Fruit fly (Drosophila melanogaster) whole organism, wandering third instar larva: Measurements from ENCODE around the gene dib.
A peak's percentile ranks its signal among the peaks of the same experiment; 100 is the strongest.

ENCODE experiments used
- Abd-B ChIP-seq: fragments of >200 bp; optimal IDR thresholded peaks from 2 replicates; lab custom pipeline; 2017; ENCODE audit warnings: missing biosample characterization, missing genetic modification characterization
- CG32264 ChIP-seq: fragments of 200-800 bp; sonication (Bioruptor generic); optimal IDR thresholded peaks from 2 replicates; lab custom pipeline; 2016; ENCODE audit warnings: missing biosample characterization, missing genetic modification characterization
- CG9705 ChIP-seq: fragments of 200-800 bp; sonication (Bioruptor generic); optimal IDR thresholded peaks from 2 replicates; lab custom pipeline; 2018; ENCODE audit warnings: missing biosample characterization, mild to moderate bottlenecking, missing genetic modification characterization
- CrebA ChIP-seq: fragments of 200-800 bp; sonication (Bioruptor generic); optimal IDR thresholded peaks from 2 replicates; lab custom pipeline; 2016; ENCODE audit warnings: missing biosample characterization, mild to moderate bottlenecking, missing genetic modification characterization, borderline replicate concordance
- Dfd ChIP-seq: fragments of >200 bp; optimal IDR thresholded peaks from 2 replicates; lab custom pipeline; 2017; ENCODE audit warnings: missing biosample characterization, missing genetic modification characterization
- Dif ChIP-seq: fragments of 200-275, 200-300 bp; sonication (Bioruptor generic); optimal IDR thresholded peaks from 2 replicates; lab custom pipeline; 2018; ENCODE audit warnings: missing biosample characterization, missing genetic modification characterization; ENCODE audit not compliant: partially characterized antibody
- GATAd ChIP-seq: sonication (Bioruptor generic); optimal IDR thresholded peaks from 2 replicates; lab custom pipeline; 2016; ENCODE audit warnings: missing biosample characterization, missing genetic modification characterization
- HLH106 ChIP-seq: fragments of 200-800 bp; optimal IDR thresholded peaks from 3 replicates; lab custom pipeline; 2019; ENCODE audit warnings: missing biosample characterization, mild to moderate bottlenecking, missing genetic modification characterization, moderate library complexity
- Hnf4 ChIP-seq: fragments of 200-800 bp; sonication (Bioruptor generic); optimal IDR thresholded peaks from 2 replicates; lab custom pipeline; 2016; ENCODE audit warnings: missing biosample characterization, mild to moderate bottlenecking, missing genetic modification characterization
- Hr78 ChIP-seq: fragments of >200 bp; optimal IDR thresholded peaks from 2 replicates; lab custom pipeline; 2017; ENCODE audit warnings: missing biosample characterization, missing genetic modification characterization
- Hr83 ChIP-seq: fragments of 200-300 bp; sonication (Bioruptor generic); optimal IDR thresholded peaks from 2 replicates; lab custom pipeline; 2016; ENCODE audit warnings: missing biosample characterization, mild to moderate bottlenecking, missing genetic modification characterization, moderate library complexity; ENCODE audit not compliant: poor library complexity, severe bottlenecking
- Jra ChIP-seq: sonication (Bioruptor generic); optimal IDR thresholded peaks from 2 replicates; lab custom pipeline; 2016; ENCODE audit warnings: missing biosample characterization, missing genetic modification characterization
- Mio ChIP-seq: sonication (Bioruptor generic); optimal IDR thresholded peaks from 2 replicates; lab custom pipeline; 2016; ENCODE audit warnings: missing biosample characterization, missing genetic modification characterization
- Myc ChIP-seq: fragments of >200 bp; optimal IDR thresholded peaks from 2 replicates; lab custom pipeline; 2017
- N ChIP-seq: fragments of >200 bp; optimal IDR thresholded peaks from 2 replicates; lab custom pipeline; 2018; ENCODE audit warnings: missing biosample characterization, missing external identifiers, missing genetic modification characterization
- OdsH ChIP-seq: fragments of 200-800 bp; sonication (Bioruptor generic); optimal IDR thresholded peaks from 2 replicates; lab custom pipeline; 2016; ENCODE audit warnings: missing biosample characterization, mild to moderate bottlenecking, missing genetic modification characterization
- Rel ChIP-seq, 2 experiments: fragments of 200-800 bp; sonication (Bioruptor generic) in 1 of 2; optimal IDR thresholded peaks; 2 replicates in 1 of 2; 3 replicates in 1 of 2; lab custom pipeline; 2016 to 2019; ENCODE audit warnings: mild to moderate bottlenecking in 2 of 2, missing biosample characterization in 2 of 2, missing genetic modification characterization in 2 of 2, moderate library complexity in 1 of 2
- Sp1 ChIP-seq: fragments of 200-800 bp; sonication (Bioruptor generic); optimal IDR thresholded peaks from 3 replicates; lab custom pipeline; 2019; ENCODE audit warnings: missing biosample characterization, mild to moderate bottlenecking, missing genetic modification characterization, moderate library complexity
- Vsx2 ChIP-seq: fragments of 200-300, 225-300 bp; sonication (Bioruptor generic); optimal IDR thresholded peaks from 2 replicates; lab custom pipeline; 2018; ENCODE audit warnings: missing biosample characterization, missing genetic modification characterization; ENCODE audit not compliant: partially characterized antibody
- br ChIP-seq: fragments of 200-800 bp; sonication (Bioruptor generic); optimal IDR thresholded peaks from 2 replicates; lab custom pipeline; 2016; ENCODE audit warnings: missing biosample characterization, missing genetic modification characterization
- brk ChIP-seq: fragments of 200-800 bp; sonication (Bioruptor generic); optimal IDR thresholded peaks from 2 replicates; lab custom pipeline; 2016; ENCODE audit warnings: missing biosample characterization, mild to moderate bottlenecking, missing genetic modification characterization
- dl ChIP-seq, 2 experiments: fragments of 175-275, 200-275 bp in 1 of 2; fragments of 200-275 bp in 1 of 2; sonication (Bioruptor generic); optimal IDR thresholded peaks; lab custom pipeline; 2018; ENCODE audit warnings: mild to moderate bottlenecking in 2 of 2, missing biosample characterization in 2 of 2, missing genetic modification characterization in 2 of 2, moderate library complexity in 2 of 2; ENCODE audit not compliant: partially characterized antibody in 2 of 2, insufficient read depth in 1 of 2
- dmrt93B ChIP-seq: fragments of 200-800 bp; sonication (Bioruptor generic); optimal IDR thresholded peaks from 2 replicates; lab custom pipeline; 2018; ENCODE audit warnings: missing biosample characterization, mild to moderate bottlenecking, missing genetic modification characterization
- dsf ChIP-seq: sonication (Bioruptor generic); optimal IDR thresholded peaks from 2 replicates; lab custom pipeline; 2016; ENCODE audit warnings: missing biosample characterization, missing genetic modification characterization, borderline replicate concordance
- ey ChIP-seq: fragments of 200-800 bp; sonication (Bioruptor generic); optimal IDR thresholded peaks from 2 replicates; lab custom pipeline; 2016; ENCODE audit warnings: missing biosample characterization, missing genetic modification characterization
- foxo ChIP-seq, 2 experiments: fragments of 200-800 bp; sonication (Bioruptor generic); optimal IDR thresholded peaks; 2 replicates in 1 of 2; 3 replicates in 1 of 2; lab custom pipeline; 2016 to 2017; ENCODE audit warnings: missing biosample characterization in 2 of 2, missing genetic modification characterization in 2 of 2
- fru ChIP-seq: fragments of 200-800 bp; sonication (Bioruptor generic); optimal IDR thresholded peaks from 3 replicates; lab custom pipeline; 2016; ENCODE audit warnings: missing biosample characterization, mild to moderate bottlenecking, missing genetic modification characterization
- h ChIP-seq: fragments of 200-800 bp; sonication (Bioruptor generic); optimal IDR thresholded peaks from 3 replicates; lab custom pipeline; 2016; ENCODE audit warnings: missing biosample characterization, mild to moderate bottlenecking, missing genetic modification characterization
- jim ChIP-seq: fragments of 175-275, 200-325 bp; sonication (Bioruptor generic); optimal IDR thresholded peaks from 2 replicates; lab custom pipeline; 2016; ENCODE audit warnings: missing biosample characterization, mild to moderate bottlenecking, missing genetic modification characterization
- lola ChIP-seq: fragments of >200 bp; optimal IDR thresholded peaks from 2 replicates; lab custom pipeline; 2017; ENCODE audit warnings: missing biosample characterization, missing genetic modification characterization
- pan ChIP-seq: fragments of >200 bp; optimal IDR thresholded peaks from 2 replicates; lab custom pipeline; 2017
- psq ChIP-seq: fragments of 200-800 bp; sonication (Bioruptor generic); optimal IDR thresholded peaks from 3 replicates; lab custom pipeline; 2017; ENCODE audit warnings: missing biosample characterization, mild to moderate bottlenecking, missing genetic modification characterization, moderate library complexity
- rgr ChIP-seq: fragments of 200-800 bp; sonication (Bioruptor generic); optimal IDR thresholded peaks from 3 replicates; lab custom pipeline; 2016; ENCODE audit warnings: missing biosample characterization, mild to moderate bottlenecking, missing genetic modification characterization
- sage ChIP-seq: fragments of 200-800 bp; sonication (Bioruptor generic); optimal IDR thresholded peaks from 2 replicates; lab custom pipeline; 2016; ENCODE audit warnings: missing biosample characterization, mild to moderate bottlenecking, missing genetic modification characterization
- sv ChIP-seq: fragments of 200-800 bp; sonication (Bioruptor generic); optimal IDR thresholded peaks from 3 replicates; lab custom pipeline; 2016; ENCODE audit warnings: missing biosample characterization, missing genetic modification characterization
- tai ChIP-seq: sonication (Bioruptor generic); optimal IDR thresholded peaks from 2 replicates; lab custom pipeline; 2016; ENCODE audit warnings: missing biosample characterization, missing genetic modification characterization
- usp ChIP-seq: fragments of >200 bp; optimal IDR thresholded peaks from 2 replicates; lab custom pipeline; 2017; ENCODE audit warnings: missing biosample characterization, missing genetic modification characterization
- woc ChIP-seq: sonication (Bioruptor generic); optimal IDR thresholded peaks from 2 replicates; lab custom pipeline; 2016; ENCODE audit warnings: missing biosample characterization, mild to moderate bottlenecking, missing genetic modification characterization

Gene dib

DNA sequence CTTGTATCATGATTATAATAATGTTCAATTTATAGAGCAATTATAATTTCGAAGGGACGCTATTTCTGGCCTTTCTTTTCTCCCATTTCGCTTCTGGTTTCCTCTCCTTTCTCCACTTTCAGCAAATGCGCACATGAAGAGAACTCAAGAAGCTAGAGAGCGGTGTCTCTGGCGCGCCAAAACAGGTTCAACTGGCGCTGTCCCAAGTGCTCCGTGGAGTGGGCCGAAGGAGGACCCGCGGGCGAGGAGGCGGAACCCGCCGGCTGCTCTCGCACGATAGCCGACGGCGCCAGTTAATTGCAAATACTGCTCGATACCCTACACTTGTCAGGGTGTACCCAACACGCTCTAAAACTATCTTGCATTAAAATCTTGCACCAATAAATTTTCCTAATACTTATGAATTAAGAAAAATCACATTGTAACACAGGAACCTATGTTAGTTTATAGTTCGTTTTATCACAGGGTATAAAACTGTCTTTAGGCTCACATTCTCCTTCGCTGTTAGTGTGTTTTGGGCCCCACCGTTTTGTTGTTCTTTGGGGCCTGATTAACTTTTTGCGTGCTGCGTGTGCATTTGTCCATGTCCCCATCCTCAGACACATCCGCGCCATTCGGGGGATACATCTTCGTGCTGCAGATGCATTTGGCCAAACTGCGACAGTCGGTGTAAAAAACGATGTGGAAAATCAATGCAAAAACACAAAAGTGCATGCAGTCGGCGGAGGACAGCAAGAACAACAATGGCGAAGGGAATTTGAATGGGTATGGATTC, 8.3 kb downstream of the dib start (continued):
- TF ChIP-seq ey (GFP tag; lab: Kevin White, UChicago) (peak; percentile 99), usp (GFP tag; lab: Kevin White, UChicago) (no peak), psq (GFP tag; lab: Kevin White, UChicago) (peak; percentile 97), Hr83 (GFP tag; lab: Kevin White, UChicago) (peak; percentile 88), lola (GFP tag; lab: Kevin White, UChicago) (no peak), Hnf4 (GFP tag; lab: Kevin White, UChicago) (peak; percentile 99), dmrt93B (GFP tag; lab: Kevin White, UChicago) (peak; percentile 96), Rel (GFP tag; optimal IDR thresholded peaks at IDR 0.05; lab: Kevin White, UChicago) (peak; percentile 91), Rel (tag; optimal IDR thresholded peaks at IDR 0.05; lab: Kevin White, UChicago) (peak; percentile 81), Dif (GFP tag; lab: Kevin White, UChicago) (peak; percentile 86), woc (peak; percentile 99), rgr (GFP tag; lab: Kevin White, UChicago) (peak; percentile 99), Vsx2 (GFP tag; lab: Kevin White, UChicago) (peak; percentile 78), CG32264 (peak; percentile 97)

dm6 chr3L:4070996-4071379, 8.9 kb downstream of the dib start:
- TF ChIP-seq foxo (GFP tag; optimal IDR thresholded peaks at IDR 0.05; lab: Kevin White, UChicago) (no peak), Mio (GFP tag; lab: Kevin White, UChicago) (no peak), dsf (GFP tag; lab: Kevin White, UChicago) (no peak), Dif (GFP tag; lab: Kevin White, UChicago) (no peak), Vsx2 (GFP tag; lab: Kevin White, UChicago) (no peak), br (GFP tag; lab: Kevin White, UChicago) (no peak), CG9705 (GFP tag; lab: Kevin White, UChicago) (no peak), Hr78 (GFP tag; lab: Kevin White, UChicago) (no peak), dmrt93B (GFP tag; lab: Kevin White, UChicago) (peak; percentile 33), pan (lab: Kevin White, UChicago) (no peak), psq (GFP tag; lab: Kevin White, UChicago) (no peak), dl (GFP tag; optimal IDR thresholded peaks at IDR 0.05; lab: Kevin White, UChicago; ENCODE audit: insufficient read depth in 1 of 2, partially characterized antibody in 2 of 2) (no peak), HLH106 (tag; lab: Kevin White, UChicago) (peak; percentile 73), ey (GFP tag; lab: Kevin White, UChicago) (peak; percentile 47), sv (GFP tag; lab: Kevin White, UChicago) (no peak), CG32264 (peak; percentile 79), brk (GFP tag; lab: Kevin White, UChicago) (peak; percentile 45), rgr (GFP tag; lab: Kevin White, UChicago) (peak; percentile 82), Hr83 (GFP tag; lab: Kevin White, UChicago) (peak; percentile 67), h (GFP tag; lab: Kevin White, UChicago) (peak; percentile 84), woc (no peak), N (GFP tag; lab: Kevin White, UChicago) (no peak), fru (GFP tag; lab: Kevin White, UChicago) (no peak), Jra (GFP tag; lab: Kevin White, UChicago) (no peak), usp (GFP tag; lab: Kevin White, UChicago) (no peak), Myc (lab: Kevin White, UChicago) (no peak), jim (GFP tag; lab: Kevin White, UChicago) (no peak), GATAd (no peak), Rel (GFP tag; optimal IDR thresholded peaks at IDR 0.05; lab: Kevin White, UChicago) (peak; percentile 79), Rel (tag; optimal IDR thresholded peaks at IDR 0.05; lab: Kevin White, UChicago) (no peak), Abd-B (GFP tag; lab: Kevin White, UChicago) (no peak), Sp1 (GFP tag; lab: Kevin White, UChicago) (peak; percentile 19), sage (GFP tag; lab: Kevin White, UChicago) (peak; percentile 65), Hnf4 (GFP tag; lab: Kevin White, UChicago) (peak; percentile 73), CrebA (GFP tag; lab: Kevin White, UChicago) (no peak), OdsH (GFP tag; lab: Kevin White, UChicago) (no peak), tai (peak; percentile 1), lola (GFP tag; lab: Kevin White, UChicago) (no peak), Dfd (GFP tag; lab: Kevin White, UChicago) (no peak)
